Worm (Caenorhabditis elegans): ENCODE measurements around the gene D1086.9.

DNA sequence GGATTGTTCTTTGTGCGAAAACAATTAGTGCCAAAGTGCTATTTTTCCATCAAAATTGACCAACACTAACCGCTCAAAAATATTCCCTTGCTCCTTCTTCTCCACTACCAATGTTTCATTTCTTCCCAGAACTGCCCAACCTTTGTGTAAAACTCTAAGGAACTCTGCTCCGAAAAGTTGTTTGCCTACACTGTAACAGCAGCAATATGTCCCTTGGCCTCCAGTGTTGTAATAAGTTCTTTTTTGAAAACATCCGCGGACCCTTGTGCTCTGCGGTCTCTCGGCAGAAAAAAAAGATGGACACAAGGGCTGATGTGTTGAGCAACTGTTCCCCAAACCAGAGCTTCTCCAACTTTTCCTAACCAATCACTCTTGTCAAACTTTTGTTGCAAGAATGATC lies 3.2 kb upstream of the D1086.9 start, which contains the start of gene D1086.12:
- TF ChIP-seq unc-55 (GFP tag; optimal IDR thresholded peaks at IDR 0.05) (no peak), nhr-12 (tag; optimal IDR thresholded peaks at IDR 0.05) (no peak), nhr-11 (tag; optimal IDR thresholded peaks at IDR 0.05) (no peak), snpc-4 (tag; optimal IDR thresholded peaks at IDR 0.05) (no peak), egl-27 (tag; optimal IDR thresholded peaks at IDR 0.05) (no peak), ZK546.5 (tag; optimal IDR thresholded peaks at IDR 0.05) (no peak), mdl-1 (tag; optimal IDR thresholded peaks at IDR 0.05) (no peak), nhr-6 (tag; optimal IDR thresholded peaks at IDR 0.05) (no peak), dmd-4 (tag; optimal IDR thresholded peaks at IDR 0.05) (no peak)
